Worm (Caenorhabditis elegans): ENCODE data around the gene sri-18.

DNA sequence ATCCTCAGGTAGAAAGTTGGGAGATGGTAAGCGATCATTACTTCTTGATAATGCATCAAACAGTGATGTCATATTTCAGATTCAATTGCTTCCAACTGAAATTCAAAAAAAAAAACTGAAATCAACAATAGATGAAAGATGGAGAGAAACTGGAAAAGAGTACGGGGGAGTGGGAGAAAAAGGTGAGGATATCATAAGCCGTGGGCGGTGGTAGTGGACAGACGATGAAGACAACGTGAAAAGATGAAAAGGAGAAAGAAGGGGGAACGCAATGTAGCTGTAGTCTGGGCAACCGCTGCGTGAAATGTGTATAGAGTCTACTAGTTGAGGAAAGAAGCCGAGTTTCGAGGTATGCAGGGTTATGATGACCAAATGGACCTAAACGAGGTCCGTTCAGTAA lies 46.9 kb upstream of the sri-18 start, which contains the start of gene che-12:
- TF ChIP-seq ama-1 (optimal IDR thresholded peaks at IDR 0.05) (no peak), lsy-2 (tag; optimal IDR thresholded peaks at IDR 0.05) (no peak), snpc-4 (tag; optimal IDR thresholded peaks at IDR 0.05) (no peak), elt-3 (tag; optimal IDR thresholded peaks at IDR 0.05) (no peak), dmd-4 (tag; optimal IDR thresholded peaks at IDR 0.05) (no peak), unc-62 (GFP tag; optimal IDR thresholded peaks at IDR 0.05) (no peak), blmp-1 (tag; optimal IDR thresholded peaks at IDR 0.05; ENCODE audit: insufficient read depth) (no peak), ztf-11 (tag; optimal IDR thresholded peaks at IDR 0.05) (no peak), ztf-1 (GFP tag; conservative IDR thresholded peaks at IDR 0.05) (no peak)
